Worm (Caenorhabditis elegans): ENCODE data around the gene gskl-1.

- TF ChIP-seq fos-1 (tag; optimal IDR thresholded peaks at IDR 0.05) (no peak), nhr-77 (tag; optimal IDR thresholded peaks at IDR 0.05) (no peak), skn-1 (tag; optimal IDR thresholded peaks at IDR 0.05) (no peak), nhr-28 (tag; optimal IDR thresholded peaks at IDR 0.05) (no peak), nfya-1 (tag; optimal IDR thresholded peaks at IDR 0.05; ENCODE audit: insufficient read depth) (no peak), fkh-10 (GFP tag; optimal IDR thresholded peaks at IDR 0.05) (no peak), zag-1 (tag; optimal IDR thresholded peaks at IDR 0.05) (no peak), ztf-4 (tag; optimal IDR thresholded peaks at IDR 0.05) (no peak), elt-3 (tag; optimal IDR thresholded peaks at IDR 0.05) (no peak)
Measured at ce11 chrII:10945446-10945845, 1.9 kb upstream of the gskl-1 start.

Data from whole organism, L3 larva.